Worm (Caenorhabditis elegans) whole organism, young adult: ENCODE data around the gene ugtp-1.

ENCODE experiments used
- C06A6.2 ChIP-seq: fragments of 200-800 bp; sonication (Bioruptor generic); conservative IDR thresholded peaks from 2 replicates; pipeline ENCODE4 v1.3.6; 2022; ENCODE audit warnings: missing genetic modification characterization, missing compliant biosample characterization
- F10E7.11 ChIP-seq: sonication (generic microtip); optimal IDR thresholded peaks from 2 replicates; lab custom pipeline; 2017; ENCODE audit warnings: mild to moderate bottlenecking, missing genetic modification characterization, moderate library complexity, missing compliant biosample characterization
- F23B12.7 ChIP-seq: sonication (generic microtip); optimal IDR thresholded peaks from 2 replicates; lab custom pipeline; 2017; ENCODE audit warnings: missing genetic modification characterization, mild to moderate bottlenecking, missing compliant biosample characterization, antibody characterized with exemption, moderate library complexity; ENCODE audit not compliant: insufficient read depth
- F33H1.4 ChIP-seq: fragments of 200-800 bp; sonication (Bioruptor generic); IDR thresholded peaks from 2 replicates; pipeline ENCODE4 v1.3.6; 2022; ENCODE audit warnings: missing genetic modification reagents, missing genetic modification characterization, missing compliant biosample characterization
- F57C9.4 ChIP-seq: sonication (generic microtip); optimal IDR thresholded peaks from 2 replicates; lab custom pipeline; 2017; ENCODE audit warnings: mild to moderate bottlenecking, missing genetic modification characterization, missing compliant biosample characterization
- T07F8.4 ChIP-seq: sonication (generic microtip); optimal IDR thresholded peaks from 2 replicates; lab custom pipeline; 2016; ENCODE audit warnings: mild to moderate bottlenecking, missing genetic modification characterization, moderate library complexity, missing compliant biosample characterization
- Y95B8A.8 ChIP-seq: fragments of 200-800 bp; sonication (Bioruptor generic); IDR thresholded peaks from 2 replicates; pipeline ENCODE4 v1.3.6; 2022; ENCODE audit warnings: missing genetic modification reagents, missing genetic modification characterization, missing compliant biosample characterization
- ZK185.1 ChIP-seq: sonication (generic microtip); optimal IDR thresholded peaks from 2 replicates; lab custom pipeline; 2016; ENCODE audit warnings: mild to moderate bottlenecking, missing genetic modification characterization, missing compliant biosample characterization; ENCODE audit not compliant: poor library complexity, severe bottlenecking
- akir-1 ChIP-seq: fragments of 200-800 bp; sonication (Bioruptor generic); optimal IDR thresholded peaks from 2 replicates; lab custom pipeline; 2018; ENCODE audit warnings: mild to moderate bottlenecking, missing genetic modification characterization, moderate library complexity, missing compliant biosample characterization
- atf-7 ChIP-seq: sonication (generic microtip); optimal IDR thresholded peaks from 2 replicates; lab custom pipeline; 2017; ENCODE audit warnings: mild to moderate bottlenecking, missing genetic modification characterization, missing compliant biosample characterization
- ccch-3 ChIP-seq: fragments of 200-800 bp; sonication (Bioruptor generic); optimal IDR thresholded peaks from 2 replicates; lab custom pipeline; 2018; ENCODE audit warnings: mild to moderate bottlenecking, missing genetic modification characterization, missing compliant biosample characterization
- cebp-2 ChIP-seq: fragments of 200-800 bp; sonication (Bioruptor generic); IDR thresholded peaks from 2 replicates; pipeline ENCODE4 v1.3.6; 2022; ENCODE audit warnings: missing genetic modification characterization, missing compliant biosample characterization
- ceh-27 ChIP-seq: fragments of 200-800 bp; sonication (Bioruptor generic); optimal IDR thresholded peaks from 2 replicates; lab custom pipeline; 2018; ENCODE audit warnings: mild to moderate bottlenecking, missing genetic modification characterization, moderate library complexity, missing compliant biosample characterization
- ceh-79 ChIP-seq: sonication (generic microtip); optimal IDR thresholded peaks from 2 replicates; lab custom pipeline; 2017; ENCODE audit warnings: mild to moderate bottlenecking, missing genetic modification characterization, missing compliant biosample characterization
- die-1 ChIP-seq: sonication (generic microtip); optimal IDR thresholded peaks from 2 replicates; lab custom pipeline; 2016; ENCODE audit warnings: missing genotype, mild to moderate bottlenecking, missing genetic modification characterization, missing compliant biosample characterization
- dpff-1 ChIP-seq: sonication (generic microtip); optimal IDR thresholded peaks from 2 replicates; lab custom pipeline; 2017; ENCODE audit warnings: mild to moderate bottlenecking, missing genetic modification characterization, missing compliant biosample characterization
- egl-18 ChIP-seq: fragments of 200-800 bp; sonication (Bioruptor generic); IDR thresholded peaks from 2 replicates; pipeline ENCODE4 v1.3.6; 2022; ENCODE audit warnings: missing genetic modification reagents, missing genetic modification characterization, missing compliant biosample characterization
- egrh-3 ChIP-seq: fragments of 200-800 bp; sonication (Bioruptor generic); IDR thresholded peaks from 2 replicates; pipeline ENCODE4 v1.3.6; 2022; ENCODE audit warnings: missing genetic modification reagents, missing genetic modification characterization, missing compliant biosample characterization
- ets-4 ChIP-seq: fragments of 200-800 bp; sonication (Bioruptor generic); optimal IDR thresholded peaks from 2 replicates; lab custom pipeline; 2018; ENCODE audit warnings: mild to moderate bottlenecking, missing genetic modification characterization, missing compliant biosample characterization
- fkh-3 ChIP-seq: sonication (generic microtip); optimal IDR thresholded peaks from 2 replicates; lab custom pipeline; 2016; ENCODE audit warnings: mild to moderate bottlenecking, missing genetic modification characterization, missing compliant biosample characterization
- hrde-1 ChIP-seq: sonication (generic microtip); optimal IDR thresholded peaks from 2 replicates; lab custom pipeline; 2016; ENCODE audit warnings: missing genetic modification characterization, mild to moderate bottlenecking, missing compliant biosample characterization, moderate library complexity, missing genotype, missing genetic modification reagents, borderline replicate concordance
- let-526 ChIP-seq: fragments of 200-800 bp; sonication (Bioruptor generic); IDR thresholded peaks from 2 replicates; pipeline ENCODE4 v1.3.6; 2022; ENCODE audit warnings: missing genetic modification reagents, missing genetic modification characterization, missing compliant biosample characterization
- lsy-27 ChIP-seq: sonication (generic microtip); optimal IDR thresholded peaks from 2 replicates; lab custom pipeline; 2017; ENCODE audit warnings: missing genetic modification characterization, mild to moderate bottlenecking, missing compliant biosample characterization, antibody characterized with exemption, missing genotype, borderline replicate concordance; ENCODE audit not compliant: insufficient read depth
- madf-10 ChIP-seq: sonication (generic microtip); optimal IDR thresholded peaks from 2 replicates; lab custom pipeline; 2016; ENCODE audit warnings: mild to moderate bottlenecking, missing genetic modification characterization, missing compliant biosample characterization
- mcd-1 ChIP-seq: fragments of 200-800 bp; sonication (Bioruptor generic); IDR thresholded peaks from 2 replicates; pipeline ENCODE4 v1.3.6; 2022; ENCODE audit warnings: missing genetic modification reagents, missing genetic modification characterization, missing compliant biosample characterization
- mxl-1 ChIP-seq: sonication (generic microtip); optimal IDR thresholded peaks from 2 replicates; lab custom pipeline; 2016; ENCODE audit warnings: missing genetic modification characterization, missing compliant biosample characterization
- nfya-1 ChIP-seq: sonication (generic microtip); optimal IDR thresholded peaks from 2 replicates; lab custom pipeline; 2017; ENCODE audit warnings: antibody characterized with exemption, missing compliant biosample characterization, missing genetic modification characterization, borderline replicate concordance; ENCODE audit not compliant: insufficient read depth
- nfya-2 ChIP-seq: fragments of 200-800 bp; sonication (Bioruptor generic); IDR thresholded peaks from 2 replicates; pipeline ENCODE4 v1.3.6; 2022; ENCODE audit warnings: missing genetic modification reagents, missing genetic modification characterization, missing compliant biosample characterization
- nfyb-1 ChIP-seq: fragments of 200-800 bp; sonication (Bioruptor generic); IDR thresholded peaks from 2 replicates; pipeline ENCODE4 v1.3.6; 2022; ENCODE audit warnings: missing genetic modification reagents, missing genetic modification characterization, missing compliant biosample characterization
- nhr-27 ChIP-seq: fragments of 200-800 bp; sonication (Bioruptor generic); optimal IDR thresholded peaks from 2 replicates; lab custom pipeline; 2018; ENCODE audit warnings: mild to moderate bottlenecking, missing genetic modification characterization, moderate library complexity, missing compliant biosample characterization
- nhr-90 ChIP-seq: sonication (generic microtip); optimal IDR thresholded peaks from 2 replicates; lab custom pipeline; 2016; ENCODE audit warnings: missing genotype, mild to moderate bottlenecking, missing genetic modification characterization, missing compliant biosample characterization
- pbrm-1 ChIP-seq: fragments of 200-800 bp; sonication (Bioruptor generic); IDR thresholded peaks from 2 replicates; pipeline ENCODE4 v1.3.6; 2022; ENCODE audit warnings: missing genetic modification reagents, missing genetic modification characterization, missing compliant biosample characterization
- rec-8 ChIP-seq, 2 experiments: sonication (generic microtip); optimal IDR thresholded peaks; 2 replicates each; lab custom pipeline; 2016; ENCODE audit warnings: mild to moderate bottlenecking in 2 of 2, missing genetic modification characterization in 2 of 2, missing genetic modification reagents in 2 of 2, missing genotype in 2 of 2, missing biosample characterization in 1 of 2, missing compliant biosample characterization in 1 of 2, moderate library complexity in 1 of 2
- snpc-1.3 ChIP-seq: sonication (generic microtip); optimal IDR thresholded peaks from 2 replicates; lab custom pipeline; 2017; ENCODE audit warnings: missing genetic modification characterization, mild to moderate bottlenecking, missing compliant biosample characterization, antibody characterized with exemption, moderate library complexity, missing genotype, missing genetic modification reagents; ENCODE audit not compliant: insufficient read depth
- snpc-3.4 ChIP-seq: sonication (generic microtip); optimal IDR thresholded peaks from 2 replicates; lab custom pipeline; 2017; ENCODE audit warnings: missing genetic modification characterization, mild to moderate bottlenecking, missing compliant biosample characterization, antibody characterized with exemption, moderate library complexity, missing genotype, missing genetic modification reagents
- somi-1 ChIP-seq: fragments of 200-800 bp; sonication (Bioruptor generic); optimal IDR thresholded peaks from 2 replicates; lab custom pipeline; 2018; ENCODE audit warnings: mild to moderate bottlenecking, missing genetic modification characterization, missing compliant biosample characterization
- unc-62 ChIP-seq: fragments of 150-350 bp; optimal IDR thresholded peaks from 2 replicates; lab custom pipeline; 2014; ENCODE audit warnings: missing biosample characterization, missing genetic modification reagents, missing genetic modification characterization
- ztf-18 ChIP-seq: sonication (generic microtip); optimal IDR thresholded peaks from 2 replicates; lab custom pipeline; 2016; ENCODE audit warnings: missing genotype, mild to moderate bottlenecking, missing genetic modification characterization, missing compliant biosample characterization
- ztf-22 ChIP-seq: fragments of 200-800 bp; sonication (Bioruptor generic); optimal IDR thresholded peaks from 2 replicates; lab custom pipeline; 2018; ENCODE audit warnings: mild to moderate bottlenecking, missing genetic modification characterization, moderate library complexity, missing compliant biosample characterization

Gene ugtp-1

DNA sequence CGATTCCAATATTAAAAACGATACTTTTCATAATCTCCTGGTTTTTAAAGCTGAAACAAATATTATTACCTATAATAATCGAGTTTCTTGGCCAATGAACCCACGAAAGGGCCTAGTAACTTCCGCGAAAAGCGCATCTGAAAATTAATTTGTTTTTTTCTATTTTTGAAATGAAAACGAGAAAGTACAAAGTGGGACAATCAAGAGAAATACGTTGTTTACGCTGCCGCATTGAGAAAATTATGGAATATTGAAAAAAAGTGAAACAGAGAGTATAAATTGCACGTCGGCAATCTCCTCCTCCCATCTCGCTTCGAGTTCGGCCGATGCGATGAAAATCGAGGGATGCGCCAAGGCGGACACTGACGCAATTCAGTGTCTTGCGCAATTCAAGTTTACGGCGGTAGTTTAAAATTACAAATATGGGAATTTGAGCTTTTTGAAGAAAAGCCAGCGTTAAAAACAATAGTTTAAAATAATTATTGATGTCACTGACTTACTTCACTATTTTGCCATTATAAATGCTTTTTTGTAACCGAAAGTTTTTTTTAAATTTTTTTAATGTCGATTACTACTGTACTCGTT lies 9.1 kb downstream of the ugtp-1 start, which contains the start of gene pdhk-2 (continued):
- TF ChIP-seq ceh-79 (tag; lab: Kevin White, UChicago): no peak
- TF ChIP-seq die-1 (tag; lab: Kevin White, UChicago): peak; percentile 27
- peak; percentile 78 for TF ChIP-seq F33H1.4 (GFP tag; lab: Robert Waterston, UW)
- no peak for TF ChIP-seq mxl-1
- TF ChIP-seq dpff-1 (tag; lab: Kevin White, UChicago): no peak
- TF ChIP-seq ceh-27 (GFP tag; lab: Kevin White, UChicago): peak; percentile 91
- TF ChIP-seq nfya-1 (tag; lab: Kevin White, UChicago): no peak
- peak; percentile 71; the same call in 1 of the 2 replicates for TF ChIP-seq C06A6.2 (GFP tag; lab: Robert Waterston, UW)
- TF ChIP-seq nfyb-1 (GFP tag; lab: Robert Waterston, UW): peak; percentile 82
- no peak for TF ChIP-seq cebp-2 (GFP tag; lab: Robert Waterston, UW)
- peak; percentile 3 for TF ChIP-seq ets-4 (GFP tag; lab: Kevin White, UChicago)
- peak; percentile 89 for TF ChIP-seq pbrm-1 (GFP tag; lab: Robert Waterston, UW)
- peak; percentile 82 for TF ChIP-seq F23B12.7 (tag; lab: Kevin White, UChicago)
- TF ChIP-seq snpc-3.4 (tag; lab: Kevin White, UChicago): no peak
- no peak for TF ChIP-seq egrh-3
- no peak for TF ChIP-seq nhr-27 (tag; lab: Kevin White, UChicago)
- TF ChIP-seq mcd-1: peak; percentile 93
- TF ChIP-seq nfya-2 (GFP tag; lab: Robert Waterston, UW): no peak
- TF ChIP-seq rec-8 (tag; optimal IDR thresholded peaks at IDR 0.05; lab: Kevin White, UChicago): no peak
- TF ChIP-seq Y95B8A.8 (GFP tag; lab: Robert Waterston, UW): 0 out of 2 replicates have a peak, but pooled peaks have one; percentile 67
- no peak for TF ChIP-seq hrde-1 (tag; lab: Kevin White, UChicago)
- TF ChIP-seq ztf-18 (tag; lab: Kevin White, UChicago): peak; percentile 99
- peak; percentile 25 for TF ChIP-seq nhr-90 (tag; lab: Kevin White, UChicago)
- no peak for TF ChIP-seq F57C9.4
- TF ChIP-seq unc-62 (GFP tag; lab: Kevin White, UChicago): no peak
- no peak for TF ChIP-seq ztf-22 (GFP tag; lab: Kevin White, UChicago)
- no peak for TF ChIP-seq F10E7.11
- TF ChIP-seq let-526: no peak
- peak; percentile 82 for TF ChIP-seq somi-1 (GFP tag; lab: Kevin White, UChicago)
- TF ChIP-seq snpc-1.3 (tag; lab: Kevin White, UChicago): peak; percentile 32
- TF ChIP-seq akir-1: no peak
- TF ChIP-seq atf-7 (tag; lab: Kevin White, UChicago): peak; percentile 58
- TF ChIP-seq T07F8.4: no peak
- no peak for TF ChIP-seq ccch-3 (GFP tag; lab: Kevin White, UChicago)
- peak; percentile 89 for TF ChIP-seq ZK185.1 (tag; lab: Kevin White, UChicago)
- peak; percentile 70 for TF ChIP-seq madf-10 (tag; lab: Kevin White, UChicago)
- TF ChIP-seq fkh-3 (tag; lab: Kevin White, UChicago): no peak
- TF ChIP-seq lsy-27 (tag; lab: Kevin White, UChicago): no peak
- no peak for TF ChIP-seq egl-18 (GFP tag; lab: Robert Waterston, UW)
